Worm (Caenorhabditis elegans) whole organism, L2 larva: ENCODE results near the gene gur-4.

ENCODE experiments used
- R02D3.7 ChIP-seq: fragments of 150-350 bp; optimal IDR thresholded peaks from 2 replicates; lab custom pipeline; 2014; ENCODE audit warnings: missing biosample characterization, missing genetic modification characterization
- ZK546.5 ChIP-seq: sonication (generic microtip); optimal IDR thresholded peaks from 2 replicates; lab custom pipeline; 2017; ENCODE audit warnings: missing biosample characterization, missing genetic modification characterization
- fos-1 ChIP-seq: fragments of 150-350 bp; optimal IDR thresholded peaks from 2 replicates; lab custom pipeline; 2014; ENCODE audit warnings: missing biosample characterization, missing genetic modification characterization
- gmeb-1 ChIP-seq: fragments of 150-350 bp; optimal IDR thresholded peaks from 2 replicates; lab custom pipeline; 2014; ENCODE audit warnings: missing biosample characterization, missing genetic modification characterization
- nhr-11 ChIP-seq: fragments of 150-350 bp; optimal IDR thresholded peaks from 2 replicates; lab custom pipeline; 2014; ENCODE audit warnings: missing biosample characterization, missing genetic modification characterization
- nhr-237 ChIP-seq: fragments of 150-350 bp; optimal IDR thresholded peaks from 2 replicates; lab custom pipeline; 2014; ENCODE audit warnings: missing biosample characterization, missing genetic modification characterization
- skn-1 ChIP-seq: sonication (generic microtip); optimal IDR thresholded peaks from 2 replicates; lab custom pipeline; 2017; ENCODE audit warnings: missing biosample characterization, missing genetic modification characterization
- ztf-1 ChIP-seq: fragments of 200-800 bp; sonication (Bioruptor generic); conservative IDR thresholded peaks from 2 replicates; pipeline ENCODE4 v1.3.6; 2022; ENCODE audit warnings: missing genetic modification characterization, missing compliant biosample characterization
- ztf-4 ChIP-seq: fragments of 150-350 bp; optimal IDR thresholded peaks from 2 replicates; lab custom pipeline; 2014; ENCODE audit warnings: missing biosample characterization, missing genetic modification characterization

Gene gur-4

DNA sequence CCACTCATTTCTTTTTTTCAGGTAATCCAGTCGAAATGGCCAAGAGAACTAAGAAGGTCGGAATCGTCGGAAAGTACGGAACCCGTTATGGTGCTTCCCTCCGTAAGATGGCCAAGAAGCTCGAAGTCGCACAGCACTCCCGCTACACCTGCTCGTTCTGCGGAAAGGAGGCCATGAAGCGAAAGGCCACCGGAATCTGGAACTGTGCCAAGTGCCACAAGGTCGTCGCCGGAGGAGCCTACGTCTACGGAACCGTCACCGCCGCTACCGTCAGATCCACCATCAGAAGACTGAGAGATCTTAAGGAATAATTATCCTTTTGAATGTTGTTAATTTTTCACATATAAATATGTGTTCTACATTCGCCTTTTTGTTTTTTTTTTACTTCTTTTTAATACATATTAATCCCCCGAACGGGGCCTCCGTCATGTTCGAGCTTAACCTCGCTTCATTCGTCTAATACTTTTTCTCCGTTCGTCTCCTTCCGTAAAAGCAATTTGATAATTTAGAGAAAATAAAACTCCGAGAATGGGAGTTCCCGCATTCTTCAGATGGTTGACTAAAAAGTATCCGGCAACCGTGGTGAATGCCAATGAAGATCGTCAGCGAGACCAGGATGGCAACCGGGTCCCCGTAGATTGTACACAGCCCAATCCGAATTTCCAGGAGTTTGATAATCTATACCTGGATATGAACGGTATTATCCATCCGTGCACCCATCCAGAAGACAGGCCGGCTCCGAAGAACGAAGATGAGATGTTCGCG, 50.9 kb downstream of the gur-4 start, which contains the start of the genes rpl-43 and xrn-2:
Gene rpl-43 (plus strand): TSS at position 36 of the 765 bp plus-strand sequence.
Gene xrn-2 (plus strand): TSS at position 510 of the 765 bp plus-strand sequence.
- no peak for TF ChIP-seq ztf-4 (tag; lab: Kevin White, UChicago)
- TF ChIP-seq gmeb-1 = no peak
- no peak for TF ChIP-seq ztf-1 (GFP tag; lab: Robert Waterston, UW)
- no peak for TF ChIP-seq ZK546.5
- TF ChIP-seq skn-1 = no peak
- TF ChIP-seq nhr-237 = no peak
- TF ChIP-seq fos-1 (tag; lab: Kevin White, UChicago) = no peak
- TF ChIP-seq R02D3.7 (tag; lab: Kevin White, UChicago) = no peak
- TF ChIP-seq nhr-11 = no peak
